Fruit fly (Drosophila melanogaster) Kc167 (cell line): ENCODE results near the gene CG10132.

ENCODE experiments used
- Myc ChIP-seq: fragments of >200 bp; optimal IDR thresholded peaks from 2 replicates; lab custom pipeline; 2017; ENCODE audit warnings: missing external identifiers
- h ChIP-seq: fragments of >200 bp; optimal IDR thresholded peaks from 3 replicates; lab custom pipeline; 2018; ENCODE audit warnings: missing external identifiers
- psq ChIP-seq: fragments of >200 bp; optimal IDR thresholded peaks from 2 replicates; lab custom pipeline; 2017; ENCODE audit warnings: missing external identifiers

DNA sequence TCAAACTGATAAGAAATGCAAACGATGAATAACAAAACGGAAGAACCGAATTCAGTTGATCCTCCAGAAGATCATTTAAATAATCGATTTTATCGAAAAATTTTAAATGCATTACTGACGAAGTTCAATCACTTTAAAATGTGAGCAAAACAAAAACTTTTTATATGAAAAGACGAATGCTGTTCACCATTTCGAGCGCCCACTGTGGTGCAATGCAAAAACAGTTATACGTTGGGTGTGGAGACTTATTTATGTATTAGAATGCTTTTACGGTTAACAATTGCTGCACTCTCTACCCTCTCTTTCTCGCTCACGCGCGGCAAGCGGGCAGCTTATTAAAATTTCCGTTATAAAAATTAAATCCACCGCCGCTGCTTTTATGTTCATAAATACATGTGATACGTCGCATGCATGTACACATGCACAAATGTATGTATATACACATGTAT is 52.2 kb downstream of the CG10132 start:
- no peak for TF ChIP-seq h (lab: Kevin White, UChicago)
- no peak for TF ChIP-seq Myc (lab: Kevin White, UChicago)
- TF ChIP-seq psq, result no peak
